Fruit fly (Drosophila melanogaster): Measurements from ENCODE around the gene CG13692.

CG13692 gene

DNA sequence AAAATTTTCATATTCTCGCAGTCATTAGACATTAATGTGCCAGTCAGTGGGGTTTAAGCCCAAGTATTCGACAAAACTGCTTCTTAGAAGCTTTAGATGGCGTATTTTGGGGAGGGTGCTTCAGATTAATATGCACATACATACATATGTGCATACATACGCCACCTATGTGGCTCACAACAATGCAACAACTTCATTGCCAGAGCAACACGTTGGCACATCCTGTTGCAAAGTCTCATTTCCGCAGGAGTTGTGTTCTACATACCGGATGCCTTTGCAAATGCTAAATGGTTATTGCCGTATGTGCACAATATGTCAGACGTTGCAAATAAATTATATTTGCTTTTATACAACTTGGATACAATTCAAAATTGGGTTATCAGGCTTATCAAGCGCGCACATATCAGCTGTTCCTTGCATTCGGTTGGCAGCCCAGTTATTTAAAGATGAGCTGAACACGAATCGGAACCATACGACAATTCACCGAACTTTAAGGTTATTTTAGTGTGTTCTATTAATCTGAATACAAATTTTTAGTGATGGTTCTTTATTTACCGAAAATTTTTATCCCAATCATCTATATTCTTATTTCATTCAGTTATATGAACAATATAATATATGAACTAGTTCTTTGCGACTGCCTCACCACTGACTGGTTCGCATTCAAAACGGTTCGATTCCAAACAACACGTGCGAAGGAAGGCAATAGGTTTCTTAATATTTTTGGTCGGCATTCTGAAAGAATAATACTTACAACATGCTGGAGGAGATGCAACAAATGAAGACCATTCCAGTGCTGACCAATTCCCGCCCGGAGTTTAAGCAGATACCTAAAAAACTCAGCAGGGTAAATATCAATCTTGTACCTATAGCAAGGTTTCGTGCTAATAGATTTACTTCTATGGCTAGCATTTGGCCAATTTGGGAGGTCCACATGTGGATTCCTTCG is 17.7 kb upstream of the CG13692 start, which contains the start of gene Polr1B:
Gene Polr1B, plus strand, starts transcription at position 659 of the 949 bp plus-strand sequence.
- TF ChIP-seq chn (GFP tag; optimal IDR thresholded peaks at IDR 0.05), result no peak
- no peak for TF ChIP-seq CG6765 (GFP tag; optimal IDR thresholded peaks at IDR 0.05)
- TF ChIP-seq Doc3 (GFP tag; IDR thresholded peaks at IDR 0.05; ENCODE audit: partially characterized antibody), result no peak; the same call in 2 of the 3 replicates
- no peak for TF ChIP-seq CkIIα-i1 (GFP tag; IDR thresholded peaks at IDR 0.05)
- no peak for TF ChIP-seq sob (GFP tag; IDR thresholded peaks at IDR 0.05)
- TF ChIP-seq sd (tag; optimal IDR thresholded peaks at IDR 0.05), result no peak
- TF ChIP-seq CG9609 (GFP tag; optimal IDR thresholded peaks at IDR 0.05), result no peak
- TF ChIP-seq Kr (GFP tag; optimal IDR thresholded peaks at IDR 0.05), result no peak
- TF ChIP-seq CG7745 (tag; optimal IDR thresholded peaks at IDR 0.05), result no peak
- peak; percentile 38 for TF ChIP-seq Elba2 (GFP tag; optimal IDR thresholded peaks at IDR 0.05)
- TF ChIP-seq YL-1 (GFP tag; optimal IDR thresholded peaks at IDR 0.05), result peak; percentile 53
- peak; percentile 62; the same call in 1 of the 2 replicates for TF ChIP-seq CG3847 (GFP tag; IDR thresholded peaks at IDR 0.05)
- no peak for TF ChIP-seq gce (GFP tag; IDR thresholded peaks at IDR 0.05)
- no peak for TF ChIP-seq Hsf (GFP tag; optimal IDR thresholded peaks at IDR 0.05)
- peak; percentile 74 for TF ChIP-seq MBD-R2 (GFP tag; IDR thresholded peaks at IDR 0.05)
- TF ChIP-seq hth (optimal IDR thresholded peaks at IDR 0.05), result no peak
- no peak for TF ChIP-seq CG11560 (tag; IDR thresholded peaks at IDR 0.05)
- peak; percentile 38; the same call in 1 of the 2 replicates for TF ChIP-seq Dref (GFP tag; IDR thresholded peaks at IDR 0.05)
- no peak for TF ChIP-seq Mrtf (GFP tag; IDR thresholded peaks at IDR 0.05)
- TF ChIP-seq danr (GFP tag; IDR thresholded peaks at IDR 0.05), result no peak
- TF ChIP-seq corto (GFP tag; optimal IDR thresholded peaks at IDR 0.05), result no peak
- no peak for TF ChIP-seq CG1024 (GFP tag; IDR thresholded peaks at IDR 0.05)
- TF ChIP-seq Ets97D (GFP tag; optimal IDR thresholded peaks at IDR 0.05), result peak; percentile 42
- TF ChIP-seq Six4 (GFP tag; optimal IDR thresholded peaks at IDR 0.05), result no peak
- no peak for TF ChIP-seq gfzf (GFP tag; optimal IDR thresholded peaks at IDR 0.05)
- no peak for TF ChIP-seq Meics (GFP tag; optimal IDR thresholded peaks at IDR 0.05)
- TF ChIP-seq CG14014 (GFP tag; IDR thresholded peaks at IDR 0.05), result no peak
- TF ChIP-seq CG2712 (tag; optimal IDR thresholded peaks at IDR 0.05), result peak; percentile 54
- no peak for TF ChIP-seq CG3726 (GFP tag; IDR thresholded peaks at IDR 0.05)
- TF ChIP-seq CG10462 (GFP tag; optimal IDR thresholded peaks at IDR 0.05), result no peak
- TF ChIP-seq ERR (GFP tag; optimal IDR thresholded peaks at IDR 0.05), result no peak
- TF ChIP-seq cad (GFP tag; optimal IDR thresholded peaks at IDR 0.05), result no peak
- peak in 1 of 3 experiments; percentile 48 for TF ChIP-seq Stat92E (GFP tag; optimal IDR thresholded peaks at IDR 0.05)
- TF ChIP-seq Gug (GFP tag; IDR thresholded peaks at IDR 0.05), result no peak
- TF ChIP-seq ac (GFP tag; optimal IDR thresholded peaks at IDR 0.05), result no peak
- no peak for TF ChIP-seq CG6683 (GFP tag; optimal IDR thresholded peaks at IDR 0.05)
- peak; percentile 71 for TF ChIP-seq CG14710 (tag; optimal IDR thresholded peaks at IDR 0.05)
- TF ChIP-seq Hey (tag; optimal IDR thresholded peaks at IDR 0.05), result no peak
- TF ChIP-seq maf-S (GFP tag; optimal IDR thresholded peaks at IDR 0.05), result no peak
- TF ChIP-seq CG4617 (GFP tag; optimal IDR thresholded peaks at IDR 0.05; ENCODE audit: borderline replicate concordance), result peak; percentile 26
- TF ChIP-seq aop (GFP tag; IDR thresholded peaks at IDR 0.05), result no peak
- no peak for TF ChIP-seq jigr1 (GFP tag; IDR thresholded peaks at IDR 0.05)
- peak; percentile 74 for TF ChIP-seq pzg (GFP tag; optimal IDR thresholded peaks at IDR 0.05)
- TF ChIP-seq tx (GFP tag; optimal IDR thresholded peaks at IDR 0.05), result no peak
- TF ChIP-seq CG6175 (GFP tag; IDR thresholded peaks at IDR 0.05), result no peak
- TF ChIP-seq CG14965 (GFP tag; optimal IDR thresholded peaks at IDR 0.05; ENCODE audit: borderline replicate concordance), result no peak
- TF ChIP-seq Asciz (GFP tag; optimal IDR thresholded peaks at IDR 0.05), result no peak
- no peak for TF ChIP-seq sug (tag; optimal IDR thresholded peaks at IDR 0.05)
- no peak for TF ChIP-seq Trl (optimal IDR thresholded peaks at IDR 0.05)
- TF ChIP-seq Trl (GFP tag; optimal IDR thresholded peaks at IDR 0.05), result no peak

All from whole organism, embryonic.